Worm (Caenorhabditis elegans) whole organism, midembryonic: Measurements from ENCODE around the gene T02C12.5.

Experiments
- T22C8.4 ChIP-seq: fragments of 200-800 bp; sonication (Bioruptor generic); IDR thresholded peaks from 2 replicates; pipeline ENCODE4 v1.3.6; 2022; ENCODE audit warnings: missing genetic modification characterization, missing compliant biosample characterization
- klf-2 ChIP-seq: fragments of 200-800 bp; sonication (Bioruptor generic); conservative IDR thresholded peaks from 2 replicates; pipeline ENCODE4 v1.3.6; 2022; ENCODE audit warnings: missing genetic modification reagents, missing genetic modification characterization, missing compliant biosample characterization
- ref-1 ChIP-seq: fragments of 200-800 bp; sonication (Bioruptor generic); conservative IDR thresholded peaks from 2 replicates; pipeline ENCODE4 v1.3.6; 2022; ENCODE audit warnings: missing genetic modification reagents, missing genetic modification characterization, missing compliant biosample characterization
- tab-1 ChIP-seq: fragments of 200-800 bp; sonication (Bioruptor generic); IDR thresholded peaks from 2 replicates; pipeline ENCODE4 v1.3.6; 2022; ENCODE audit warnings: missing genetic modification characterization, missing compliant biosample characterization
- ztf-23 ChIP-seq: fragments of 200-800 bp; sonication (Bioruptor generic); IDR thresholded peaks from 2 replicates; pipeline ENCODE4 v1.3.6; 2022; ENCODE audit warnings: missing genetic modification reagents, missing genetic modification characterization, missing compliant biosample characterization
- ztf-29 ChIP-seq: fragments of 200-800 bp; sonication (Bioruptor generic); IDR thresholded peaks from 2 replicates; pipeline ENCODE4 v1.3.6; 2022; ENCODE audit warnings: missing genetic modification reagents, missing genetic modification characterization, missing compliant biosample characterization

ce11 chrIII:4028061-4028460, at the start of gene T02C12.5:
- TF ChIP-seq T22C8.4 (GFP tag; lab: Robert Waterston, UW) (no peak), ztf-29 (GFP tag; lab: Robert Waterston, UW) (no peak), ref-1 (GFP tag; lab: Robert Waterston, UW) (no peak), klf-2 (GFP tag; lab: Robert Waterston, UW) (no peak), tab-1 (GFP tag; lab: Robert Waterston, UW) (no peak), ztf-23 (GFP tag; lab: Robert Waterston, UW) (no peak)
